Fruit fly (Drosophila melanogaster) ovary, adult (tissue): ENCODE data around the gene RhoGAP71E.
A peak's percentile ranks its signal among the peaks of the same experiment; 100 is the strongest.

ENCODE experiments used
- CG17801 ChIP-seq: fragments of 200-800 bp; optimal IDR thresholded peaks from 2 replicates; lab custom pipeline; 2019; ENCODE audit warnings: missing biosample characterization, mild to moderate bottlenecking, missing genetic modification characterization, moderate library complexity; ENCODE audit not compliant: partially characterized antibody

RhoGAP71E gene

DNA sequence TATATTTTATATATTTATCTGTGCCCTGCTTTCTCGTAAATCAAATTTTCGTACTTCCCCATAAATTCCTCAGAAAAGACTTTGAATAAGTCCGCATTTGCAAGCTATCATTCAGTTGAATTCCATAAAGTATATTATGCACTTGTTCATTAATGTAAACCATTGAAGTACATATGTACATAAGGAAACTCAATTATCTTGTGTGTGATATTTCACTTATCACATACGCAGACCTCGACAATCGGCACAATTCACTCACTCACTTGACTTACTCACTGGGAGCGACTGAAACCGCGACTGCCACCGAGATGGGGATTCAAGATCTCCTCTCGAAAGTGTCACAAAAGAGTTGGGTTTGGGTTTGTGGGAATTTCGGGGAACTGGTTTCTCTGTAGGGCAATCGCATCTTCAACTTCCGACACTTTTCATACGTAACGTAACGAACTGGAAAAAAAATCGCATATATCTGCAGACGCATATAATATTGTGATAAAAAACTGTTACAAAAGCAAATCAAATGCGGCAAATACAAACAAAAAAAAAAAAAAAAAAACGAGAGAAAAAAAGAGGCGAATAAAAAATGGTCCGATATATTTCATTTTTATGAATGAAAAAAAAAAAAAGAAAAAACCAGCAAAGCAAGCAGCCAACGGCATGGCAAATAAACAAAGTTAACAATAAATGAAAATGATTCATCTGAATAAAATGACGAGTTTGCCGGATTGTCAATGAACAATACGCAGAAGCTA is 8.6 kb downstream of the RhoGAP71E start:
- no peak for TF ChIP-seq CG17801 (GFP tag; lab: Kevin White, UChicago)

DNA sequence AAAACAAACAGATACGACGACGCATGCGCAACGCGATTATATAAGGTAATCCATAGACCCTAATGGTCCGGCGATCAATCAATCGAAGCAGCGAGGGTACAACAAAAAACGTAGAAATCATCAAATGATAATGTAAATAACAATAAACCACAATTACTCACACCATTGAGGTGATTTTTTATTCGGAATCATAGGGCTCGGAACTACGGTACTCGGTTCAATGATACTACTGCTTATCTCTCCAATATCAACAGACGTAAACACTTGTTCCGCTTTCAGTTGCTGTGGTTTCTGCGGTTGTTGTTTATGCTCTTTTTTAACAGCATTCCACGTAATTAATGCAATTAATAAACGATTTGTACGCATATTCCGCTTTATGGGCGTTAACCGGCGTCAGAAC is 9.3 kb downstream of the RhoGAP71E start:
- no peak for TF ChIP-seq CG17801 (GFP tag; lab: Kevin White, UChicago)

dm6 chr3L:15599190-15599589 is 10.5 kb downstream of the RhoGAP71E start:
- TF ChIP-seq CG17801 (GFP tag; lab: Kevin White, UChicago), result no peak

dm6 chr3L:15600051-15600450 is 11.4 kb downstream of the RhoGAP71E start:
- TF ChIP-seq CG17801 (GFP tag; lab: Kevin White, UChicago), result no peak

DNA sequence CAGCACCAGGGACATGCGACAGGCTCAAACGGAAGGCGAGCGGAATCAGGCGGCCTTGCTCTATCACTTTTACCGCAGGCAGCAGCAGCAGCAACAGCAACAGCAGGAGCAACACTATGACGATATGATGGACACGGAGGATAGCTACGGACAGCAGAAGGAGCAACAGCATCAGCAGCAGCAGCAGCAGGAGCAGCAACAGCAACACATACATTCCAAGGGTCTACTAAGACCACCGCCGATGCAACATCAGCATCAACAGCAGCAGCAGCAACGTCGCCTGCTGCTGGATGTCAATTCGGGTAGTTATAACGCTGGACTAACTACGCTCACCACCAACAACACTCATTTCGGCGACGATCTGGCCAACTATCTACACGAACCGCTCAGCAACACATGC is 16.3 kb downstream of the RhoGAP71E start:
- TF ChIP-seq CG17801 (GFP tag; lab: Kevin White, UChicago), result no peak

DNA sequence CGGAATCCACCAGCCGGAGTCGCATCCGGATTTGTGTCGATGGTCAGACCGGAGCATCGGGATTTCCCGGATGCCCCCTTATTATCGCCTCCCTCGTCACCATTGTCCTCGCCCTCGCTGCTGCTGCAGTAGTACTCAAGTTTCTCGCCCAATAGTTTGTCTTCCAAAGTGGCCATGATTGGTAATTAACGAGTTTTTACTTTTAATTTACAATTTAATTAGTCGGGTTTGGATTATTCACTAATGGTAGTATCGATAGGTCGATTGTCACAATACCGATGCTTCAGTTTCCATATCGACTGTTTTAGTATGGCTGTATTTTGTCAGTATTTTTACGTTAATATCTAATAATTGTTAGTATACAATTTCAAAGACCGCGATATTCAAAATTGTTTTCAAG is 21.4 kb downstream of the RhoGAP71E start, which contains the start of gene CG7650:
TSS of gene CG7650 (minus strand) at position 278 of the 400 bp plus-strand sequence.
- TF ChIP-seq CG17801 (GFP tag; lab: Kevin White, UChicago), result no peak

DNA sequence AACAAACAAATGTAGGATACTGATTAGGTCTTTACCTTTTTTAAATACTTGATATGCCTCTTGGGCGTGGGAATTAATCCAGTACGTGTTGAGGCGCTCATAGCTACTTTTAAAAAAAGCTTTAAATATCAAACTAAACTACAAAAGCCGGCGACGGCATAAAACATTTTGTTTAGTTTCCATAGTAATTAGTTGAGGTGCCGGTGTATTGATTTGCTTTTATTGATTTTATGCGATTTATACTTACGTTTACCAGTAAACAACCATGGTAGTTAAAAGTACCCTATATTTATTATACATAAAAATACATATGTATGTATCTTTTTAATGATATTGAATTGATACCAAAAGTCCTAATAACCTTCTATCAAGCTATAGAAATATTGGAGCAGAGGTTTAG is 24.1 kb downstream of the RhoGAP71E start, which contains the start of gene CG13449:
TSS of gene CG13449 (minus strand) at position 101 of the 400 bp plus-strand sequence.
- TF ChIP-seq CG17801 (GFP tag; lab: Kevin White, UChicago), result no peak

DNA sequence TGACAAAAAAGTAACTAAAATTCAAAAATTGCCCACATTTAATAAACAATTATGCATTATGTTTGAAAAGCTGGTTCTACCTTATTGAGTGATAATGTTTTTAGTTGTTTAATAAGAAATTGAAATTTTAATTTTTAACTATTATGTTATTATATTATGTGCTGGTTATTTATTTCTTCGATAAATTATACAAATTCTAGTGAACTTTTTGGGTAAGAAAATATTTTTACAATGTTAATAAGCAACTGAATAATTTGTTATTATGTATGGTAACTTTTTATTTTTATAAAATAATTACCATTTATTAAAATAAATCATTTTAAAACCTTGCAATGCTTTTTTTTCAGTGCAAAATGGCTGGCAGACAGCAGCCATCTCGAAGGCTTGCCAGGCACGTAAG is 27.8 kb downstream of the RhoGAP71E start:
- TF ChIP-seq CG17801 (GFP tag; lab: Kevin White, UChicago), result no peak

dm6 chr3L:15616900-15617299 is 28.2 kb downstream of the RhoGAP71E start:
- TF ChIP-seq CG17801 (GFP tag; lab: Kevin White, UChicago), result no peak

DNA sequence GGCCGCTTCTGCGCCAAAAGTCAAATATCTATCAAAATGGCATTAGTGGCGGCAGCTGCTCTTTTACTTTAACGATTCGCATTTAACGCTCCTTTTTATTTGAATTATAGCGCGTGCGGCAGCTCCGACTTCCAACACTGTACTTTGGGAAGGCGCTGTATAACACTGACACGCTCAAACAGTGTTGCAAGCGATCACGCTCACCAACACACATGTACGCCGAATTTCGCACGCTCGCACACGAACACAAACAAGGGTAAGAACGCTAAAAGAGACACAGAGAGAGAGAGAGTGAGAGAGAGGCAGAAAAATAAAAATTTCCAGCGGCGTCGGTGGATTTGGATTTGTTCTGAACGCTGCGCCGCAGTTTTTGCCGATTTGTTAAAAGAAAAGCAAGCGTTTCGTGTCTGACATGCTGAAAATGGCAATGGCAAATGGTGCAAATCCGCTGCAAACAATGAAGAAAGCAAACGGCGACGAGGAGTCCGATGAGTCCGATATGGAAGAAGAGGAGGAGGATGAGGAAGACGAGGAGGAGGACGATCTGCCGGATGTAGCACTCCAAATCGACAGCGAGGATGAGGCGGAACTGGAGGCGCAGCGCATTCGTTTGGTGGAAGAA is 31.1 kb downstream of the RhoGAP71E start, which contains the start of gene Phs:
TSS of gene Phs (plus strand) at position 276 of the 622 bp plus-strand sequence.
- TF ChIP-seq CG17801 (GFP tag; lab: Kevin White, UChicago), result peak; percentile 32

dm6 chr3L:15624097-15624496 is 35.4 kb downstream of the RhoGAP71E start:
- TF ChIP-seq CG17801 (GFP tag; lab: Kevin White, UChicago), result no peak

DNA sequence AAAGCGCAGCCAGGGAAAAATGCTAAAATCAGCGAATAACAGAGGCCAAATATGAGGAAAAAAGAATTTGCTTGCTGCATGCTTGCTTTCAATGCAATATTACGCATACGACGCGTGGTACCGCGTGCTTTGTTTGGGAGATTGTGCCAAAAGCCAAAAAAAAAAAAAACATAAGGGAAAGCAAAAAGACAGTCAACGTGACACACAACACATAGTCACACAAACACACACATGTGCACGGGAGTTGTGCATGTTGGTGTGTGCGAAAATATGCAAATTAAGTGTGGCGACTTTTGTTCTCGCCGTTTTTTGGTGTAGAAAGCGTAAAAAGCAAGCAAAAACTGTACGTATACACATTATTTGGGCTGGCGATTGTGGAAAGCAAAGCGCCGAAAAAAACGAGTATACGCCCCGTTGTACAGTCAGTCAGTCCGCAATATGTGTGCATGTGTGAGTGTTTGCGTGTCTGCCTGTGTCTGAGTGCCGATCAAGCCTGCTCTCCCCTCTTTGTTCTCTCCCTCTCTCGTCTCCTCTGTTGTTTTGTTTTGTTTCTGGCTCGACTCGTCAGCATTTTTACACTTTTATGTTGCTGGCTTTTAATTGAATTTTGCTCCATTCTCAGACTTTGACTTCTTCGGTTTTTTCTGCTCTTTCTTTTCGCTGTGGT is 36.4 kb downstream of the RhoGAP71E start:
- TF ChIP-seq CG17801 (GFP tag; lab: Kevin White, UChicago), result no peak

- peak; percentile 92 for TF ChIP-seq CG17801 (GFP tag; lab: Kevin White, UChicago)
Observed at dm6 chr3L:15625676-15626414, 37.2 kb downstream of the RhoGAP71E start.

dm6 chr3L:15627295-15627694 is 38.6 kb downstream of the RhoGAP71E start:
- TF ChIP-seq CG17801 (GFP tag; lab: Kevin White, UChicago), result no peak

- no peak for TF ChIP-seq CG17801 (GFP tag; lab: Kevin White, UChicago)
Observed at dm6 chr3L:15631067-15631466, 42.4 kb downstream of the RhoGAP71E start.
